Fruit fly (Drosophila melanogaster) whole organism, wandering third instar larva: ENCODE data around the gene Tusp.

Experiments
- GATAd ChIP-seq: sonication (Bioruptor generic); optimal IDR thresholded peaks from 2 replicates; lab custom pipeline; 2016; ENCODE audit warnings: missing biosample characterization, missing genetic modification characterization
- Rel ChIP-seq, 2 experiments: fragments of 200-800 bp; sonication (Bioruptor generic) in 1 of 2; optimal IDR thresholded peaks; 2 replicates in 1 of 2; 3 replicates in 1 of 2; lab custom pipeline; 2016 to 2019; ENCODE audit warnings: mild to moderate bottlenecking in 2 of 2, missing biosample characterization in 2 of 2, missing genetic modification characterization in 2 of 2, moderate library complexity in 1 of 2
- brk ChIP-seq: fragments of 200-800 bp; sonication (Bioruptor generic); optimal IDR thresholded peaks from 2 replicates; lab custom pipeline; 2016; ENCODE audit warnings: missing biosample characterization, mild to moderate bottlenecking, missing genetic modification characterization
- lola ChIP-seq: fragments of >200 bp; optimal IDR thresholded peaks from 2 replicates; lab custom pipeline; 2017; ENCODE audit warnings: missing biosample characterization, missing genetic modification characterization
- rgr ChIP-seq: fragments of 200-800 bp; sonication (Bioruptor generic); optimal IDR thresholded peaks from 3 replicates; lab custom pipeline; 2016; ENCODE audit warnings: missing biosample characterization, mild to moderate bottlenecking, missing genetic modification characterization

- TF ChIP-seq rgr (GFP tag; lab: Kevin White, UChicago) (no peak), GATAd (no peak), brk (GFP tag; lab: Kevin White, UChicago) (no peak), lola (GFP tag; lab: Kevin White, UChicago) (no peak), Rel (GFP tag; optimal IDR thresholded peaks at IDR 0.05; lab: Kevin White, UChicago) (no peak), Rel (tag; optimal IDR thresholded peaks at IDR 0.05; lab: Kevin White, UChicago) (no peak)
Observed at dm6 chr3R:27651710-27652109, 44.0 kb downstream of the Tusp start.
